Worm (Caenorhabditis elegans) whole organism, L1 larva: ENCODE measurements around the gene C38C3.4.

Source experiments
- ama-1 ChIP-seq: fragments of 150-350 bp; optimal IDR thresholded peaks from 2 replicates; lab custom pipeline; 2014
- elt-2 ChIP-seq: sonication (generic microtip); optimal IDR thresholded peaks from 2 replicates; lab custom pipeline; 2016; ENCODE audit warnings: missing genetic modification characterization, mild to moderate bottlenecking, inconsistent platforms, missing compliant biosample characterization, missing genetic modification reagents
- nhr-12 ChIP-seq: sonication (generic microtip); optimal IDR thresholded peaks from 2 replicates; lab custom pipeline; 2017; ENCODE audit warnings: missing biosample characterization, missing genetic modification characterization
- nhr-28 ChIP-seq: fragments of 150-350 bp; optimal IDR thresholded peaks from 2 replicates; lab custom pipeline; 2014; ENCODE audit warnings: missing biosample characterization, missing genetic modification characterization
- pag-3 ChIP-seq: sonication (generic microtip); optimal IDR thresholded peaks from 2 replicates; lab custom pipeline; 2017; ENCODE audit warnings: missing genetic modification characterization, mild to moderate bottlenecking, missing compliant biosample characterization, antibody characterized with exemption, borderline replicate concordance; ENCODE audit not compliant: insufficient read depth
- unc-62 ChIP-seq: fragments of 150-350 bp; optimal IDR thresholded peaks from 2 replicates; lab custom pipeline; 2014; ENCODE audit warnings: missing biosample characterization, missing genetic modification reagents, missing genetic modification characterization

DNA sequence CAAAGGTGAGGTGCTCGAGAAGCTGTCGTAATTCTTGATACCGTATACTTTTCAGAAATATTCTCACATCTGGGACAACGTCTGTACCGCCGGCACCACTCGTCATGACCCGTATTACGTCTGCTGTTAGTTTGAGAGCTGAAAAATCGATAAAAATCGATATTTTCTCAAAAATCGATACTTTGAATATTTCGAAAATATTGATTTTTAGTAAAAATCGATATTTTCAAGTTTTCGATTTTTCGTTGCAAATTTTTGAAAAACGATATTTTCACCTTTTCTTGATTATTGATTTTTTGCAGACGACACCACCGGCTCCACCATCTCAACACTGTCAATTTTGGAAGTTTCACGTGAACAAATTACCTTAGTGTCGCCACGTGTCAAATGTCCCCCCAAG lies 13.9 kb downstream of the C38C3.4 start:
- TF ChIP-seq nhr-12 = no peak
- no peak for TF ChIP-seq nhr-28 (tag; lab: Kevin White, UChicago)
- TF ChIP-seq elt-2 (tag; lab: Kevin White, UChicago) = no peak
- TF ChIP-seq ama-1 (lab: Kevin White, UChicago) = no peak
- TF ChIP-seq pag-3 (tag; lab: Kevin White, UChicago) = no peak
- TF ChIP-seq unc-62 (GFP tag; lab: Kevin White, UChicago) = no peak
